Fruit fly (Drosophila melanogaster): ENCODE measurements around the gene CheA75a.

CheA75a gene

dm6 chr3L:18231927-18232721, 19.8 kb upstream of the CheA75a start (continued):
- TF ChIP-seq Rel (GFP tag; optimal IDR thresholded peaks at IDR 0.05), result no peak
- TF ChIP-seq Rel (tag; optimal IDR thresholded peaks at IDR 0.05), result no peak

- TF ChIP-seq psq (GFP tag; optimal IDR thresholded peaks at IDR 0.05) (peak; percentile 98), Hr83 (GFP tag; optimal IDR thresholded peaks at IDR 0.05; ENCODE audit: poor library complexity, severe bottlenecking) (no peak), CG32264 (GFP tag; optimal IDR thresholded peaks at IDR 0.05) (no peak), sv (GFP tag; optimal IDR thresholded peaks at IDR 0.05) (no peak), Hnf4 (GFP tag; optimal IDR thresholded peaks at IDR 0.05) (no peak), usp (GFP tag; optimal IDR thresholded peaks at IDR 0.05) (no peak), h (GFP tag; optimal IDR thresholded peaks at IDR 0.05) (no peak), CrebA (GFP tag; optimal IDR thresholded peaks at IDR 0.05; ENCODE audit: borderline replicate concordance) (no peak), Hr78 (GFP tag; optimal IDR thresholded peaks at IDR 0.05) (no peak), brk (GFP tag; optimal IDR thresholded peaks at IDR 0.05) (no peak), Dif (GFP tag; optimal IDR thresholded peaks at IDR 0.05; ENCODE audit: partially characterized antibody) (peak; percentile 8), dmrt93B (GFP tag; optimal IDR thresholded peaks at IDR 0.05) (no peak), fru (GFP tag; optimal IDR thresholded peaks at IDR 0.05) (no peak), rgr (GFP tag; optimal IDR thresholded peaks at IDR 0.05) (no peak), Abd-B (GFP tag; optimal IDR thresholded peaks at IDR 0.05) (no peak), N (GFP tag; optimal IDR thresholded peaks at IDR 0.05) (no peak), CG9705 (GFP tag; optimal IDR thresholded peaks at IDR 0.05) (no peak), Jra (GFP tag; optimal IDR thresholded peaks at IDR 0.05) (no peak), Rel (GFP tag; optimal IDR thresholded peaks at IDR 0.05) (no peak), Rel (tag; optimal IDR thresholded peaks at IDR 0.05) (no peak), Vsx2 (GFP tag; optimal IDR thresholded peaks at IDR 0.05; ENCODE audit: partially characterized antibody) (peak; percentile 65), tai (GFP tag; optimal IDR thresholded peaks at IDR 0.05) (no peak), Myc (optimal IDR thresholded peaks at IDR 0.05) (no peak), OdsH (GFP tag; optimal IDR thresholded peaks at IDR 0.05) (no peak), dl (GFP tag; optimal IDR thresholded peaks at IDR 0.05; ENCODE audit: insufficient read depth in 1 of 2, partially characterized antibody in 2 of 2) (no peak), foxo (GFP tag; optimal IDR thresholded peaks at IDR 0.05) (peak in 1 of 2 experiments; percentile 11), Mio (GFP tag; optimal IDR thresholded peaks at IDR 0.05) (no peak), br (GFP tag; optimal IDR thresholded peaks at IDR 0.05) (no peak), Dfd (GFP tag; optimal IDR thresholded peaks at IDR 0.05) (no peak), jim (GFP tag; optimal IDR thresholded peaks at IDR 0.05) (no peak), pan (optimal IDR thresholded peaks at IDR 0.05) (no peak), ey (GFP tag; optimal IDR thresholded peaks at IDR 0.05) (no peak), GATAd (GFP tag; optimal IDR thresholded peaks at IDR 0.05) (no peak), dsf (GFP tag; optimal IDR thresholded peaks at IDR 0.05; ENCODE audit: borderline replicate concordance) (no peak), Sp1 (GFP tag; optimal IDR thresholded peaks at IDR 0.05) (peak; percentile 19), lola (GFP tag; optimal IDR thresholded peaks at IDR 0.05) (no peak), sage (GFP tag; optimal IDR thresholded peaks at IDR 0.05) (no peak), woc (GFP tag; optimal IDR thresholded peaks at IDR 0.05) (peak; percentile 71), HLH106 (tag; optimal IDR thresholded peaks at IDR 0.05) (peak; percentile 8)
These were observed 18.7 kb upstream of the CheA75a start for dm6 chr3L:18232984-18233738.

All from whole organism, wandering third instar larva.